Fruit fly (Drosophila melanogaster) whole organism, prepupa: ENCODE data around the gene Hsc20.

Experiments
- CG3032 ChIP-seq: fragments of 200-800 bp; optimal IDR thresholded peaks from 2 replicates; lab custom pipeline; 2019; ENCODE audit warnings: missing biosample characterization, mild to moderate bottlenecking, missing genetic modification characterization, moderate library complexity
- CG6792 ChIP-seq: fragments of 200-800 bp; sonication (Bioruptor generic); optimal IDR thresholded peaks from 3 replicates; lab custom pipeline; 2016; ENCODE audit warnings: missing biosample characterization, missing genetic modification characterization
- Gug ChIP-seq: fragments of 200-800 bp; sonication (Bioruptor generic); IDR thresholded peaks from 2 replicates; pipeline ENCODE4 v1.3.6; 2022; ENCODE audit warnings: missing biosample characterization, missing genetic modification characterization
- Hr39 ChIP-seq: fragments of 200-800 bp; sonication (Bioruptor generic); optimal IDR thresholded peaks from 2 replicates; lab custom pipeline; 2016; ENCODE audit warnings: missing biosample characterization, missing genetic modification characterization
- achi ChIP-seq: fragments of 200-800 bp; sonication (Bioruptor generic); optimal IDR thresholded peaks from 3 replicates; lab custom pipeline; 2016; ENCODE audit warnings: missing biosample characterization, missing genetic modification characterization

DNA sequence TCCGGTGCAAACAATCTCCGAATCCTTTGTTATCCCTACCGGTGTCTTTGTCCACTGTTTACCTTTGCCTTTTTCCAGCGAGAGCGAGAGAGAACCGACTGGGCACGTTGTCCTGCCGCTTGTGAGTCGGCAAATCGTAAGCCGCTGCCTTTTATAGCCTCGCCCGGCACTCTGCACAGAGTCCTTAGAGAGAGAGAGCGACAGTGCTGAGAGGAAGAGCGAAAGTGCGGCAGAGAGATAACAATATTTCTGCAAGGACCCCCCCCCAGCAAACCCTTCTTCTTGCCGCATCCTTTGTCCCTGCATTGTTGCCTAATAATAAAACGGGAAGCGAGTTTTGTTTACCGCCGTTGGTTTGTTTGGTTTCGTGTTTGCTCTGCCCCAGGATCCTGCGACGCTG, 19.3 kb downstream of the Hsc20 start, which contains the start of gene CG13055:
- no peak for TF ChIP-seq CG3032 (tag; lab: Kevin White, UChicago)
- no peak for TF ChIP-seq achi (GFP tag; lab: Kevin White, UChicago)
- TF ChIP-seq CG6792 = no peak
- no peak for TF ChIP-seq Gug (GFP tag; lab: Robert Waterston, UW)
- no peak for TF ChIP-seq Hr39
